Worm (Caenorhabditis elegans): Measurements from ENCODE around the gene K08D8.6.

ce11 chrIV:12869812-12870211 is 20.5 kb downstream of the K08D8.6 start:
- TF ChIP-seq unc-62 (GFP tag; optimal IDR thresholded peaks at IDR 0.05 in 1 of 2) (no peak), unc-62 (tag; optimal IDR thresholded peaks at IDR 0.05) (no peak), ceh-82 (tag; optimal IDR thresholded peaks at IDR 0.05) (no peak), lin-39 (tag; optimal IDR thresholded peaks at IDR 0.05) (no peak), lin-15B (tag; optimal IDR thresholded peaks at IDR 0.05) (no peak), nhr-76 (tag; optimal IDR thresholded peaks at IDR 0.05) (no peak), dmd-9 (GFP tag; IDR thresholded peaks at IDR 0.05) (no peak), lin-13 (GFP tag; optimal IDR thresholded peaks at IDR 0.05) (no peak), nhr-237 (tag; optimal IDR thresholded peaks at IDR 0.05) (no peak), pqm-1 (tag; optimal IDR thresholded peaks at IDR 0.05) (no peak), zip-11 (GFP tag; IDR thresholded peaks at IDR 0.05) (no peak), daf-12 (tag; optimal IDR thresholded peaks at IDR 0.05) (no peak)
